Worm (Caenorhabditis elegans) whole organism, young adult: Measurements from ENCODE around the gene Y102A5C.2.
A peak's percentile ranks its signal among the peaks of the same experiment; 100 is the strongest.

Experiments used
- B0019.2 ChIP-seq: fragments of 200-800 bp; sonication (Bioruptor generic); conservative IDR thresholded peaks from 2 replicates; pipeline ENCODE4 v1.3.6; 2022; ENCODE audit warnings: missing genetic modification reagents, missing genetic modification characterization, missing compliant biosample characterization
- B0336.3 ChIP-seq: fragments of 200-800 bp; sonication (Bioruptor generic); IDR thresholded peaks from 2 replicates; pipeline ENCODE4 v1.3.6; 2022; ENCODE audit warnings: missing genetic modification characterization, missing compliant biosample characterization
- C06A6.2 ChIP-seq: fragments of 200-800 bp; sonication (Bioruptor generic); conservative IDR thresholded peaks from 2 replicates; pipeline ENCODE4 v1.3.6; 2022; ENCODE audit warnings: missing genetic modification characterization, missing compliant biosample characterization
- F10E7.11 ChIP-seq: sonication (generic microtip); optimal IDR thresholded peaks from 2 replicates; lab custom pipeline; 2017; ENCODE audit warnings: mild to moderate bottlenecking, missing genetic modification characterization, moderate library complexity, missing compliant biosample characterization
- F23B12.7 ChIP-seq: sonication (generic microtip); optimal IDR thresholded peaks from 2 replicates; lab custom pipeline; 2017; ENCODE audit warnings: missing genetic modification characterization, mild to moderate bottlenecking, missing compliant biosample characterization, antibody characterized with exemption, moderate library complexity; ENCODE audit not compliant: insufficient read depth
- F33H1.4 ChIP-seq: fragments of 200-800 bp; sonication (Bioruptor generic); IDR thresholded peaks from 2 replicates; pipeline ENCODE4 v1.3.6; 2022; ENCODE audit warnings: missing genetic modification reagents, missing genetic modification characterization, missing compliant biosample characterization
- F52B5.7 ChIP-seq: sonication (generic microtip); optimal IDR thresholded peaks from 2 replicates; lab custom pipeline; 2016; ENCODE audit warnings: mild to moderate bottlenecking, missing genetic modification characterization, missing compliant biosample characterization
- K11D2.4 ChIP-seq: fragments of 200-800 bp; sonication (Bioruptor generic); IDR thresholded peaks from 2 replicates; pipeline ENCODE4 v1.3.6; 2022; ENCODE audit warnings: missing genetic modification reagents, missing genetic modification characterization, missing compliant biosample characterization
- Y53F4B.3 ChIP-seq: fragments of 200-800 bp; sonication (Bioruptor generic); IDR thresholded peaks from 2 replicates; pipeline ENCODE4 v1.3.6; 2022; ENCODE audit warnings: missing genetic modification reagents, missing genetic modification characterization, missing compliant biosample characterization
- Y56A3A.18 ChIP-seq: fragments of 200-800 bp; sonication (Bioruptor generic); IDR thresholded peaks from 2 replicates; pipeline ENCODE4 v1.3.6; 2022; ENCODE audit warnings: missing genetic modification reagents, missing genetic modification characterization, missing compliant biosample characterization
- Y95B8A.8 ChIP-seq: fragments of 200-800 bp; sonication (Bioruptor generic); IDR thresholded peaks from 2 replicates; pipeline ENCODE4 v1.3.6; 2022; ENCODE audit warnings: missing genetic modification reagents, missing genetic modification characterization, missing compliant biosample characterization
- atf-7 ChIP-seq: sonication (generic microtip); optimal IDR thresholded peaks from 2 replicates; lab custom pipeline; 2017; ENCODE audit warnings: mild to moderate bottlenecking, missing genetic modification characterization, missing compliant biosample characterization
- athp-1 ChIP-seq: sonication (generic microtip); optimal IDR thresholded peaks from 2 replicates; lab custom pipeline; 2017; ENCODE audit warnings: mild to moderate bottlenecking, missing genetic modification characterization, missing compliant biosample characterization
- bed-1 ChIP-seq: fragments of 200-800 bp; sonication (Bioruptor generic); IDR thresholded peaks from 2 replicates; pipeline ENCODE4 v1.3.6; 2022; ENCODE audit warnings: missing genetic modification reagents, missing genetic modification characterization, missing compliant biosample characterization
- cebp-1 ChIP-seq, 2 experiments: fragments of 200-800 bp in 1 of 2; sonication (Bioruptor generic) in 1 of 2; sonication (generic microtip) in 1 of 2; IDR thresholded peaks in 1 of 2; optimal IDR thresholded peaks in 1 of 2; 2 replicates each; pipeline versions ENCODE4 v1.3.6 to Lab custom; 2017 to 2022; ENCODE audit warnings: missing compliant biosample characterization in 2 of 2, missing genetic modification characterization in 2 of 2, mild to moderate bottlenecking in 1 of 2, missing genetic modification reagents in 1 of 2, moderate library complexity in 1 of 2
- cebp-2 ChIP-seq: fragments of 200-800 bp; sonication (Bioruptor generic); IDR thresholded peaks from 2 replicates; pipeline ENCODE4 v1.3.6; 2022; ENCODE audit warnings: missing genetic modification characterization, missing compliant biosample characterization
- ceh-40 ChIP-seq: fragments of 200-800 bp; sonication (Bioruptor generic); IDR thresholded peaks from 2 replicates; pipeline ENCODE4 v1.3.6; 2022; ENCODE audit warnings: missing genetic modification characterization, missing compliant biosample characterization
- ceh-58 ChIP-seq: fragments of 200-800 bp; sonication (Bioruptor generic); IDR thresholded peaks from 2 replicates; pipeline ENCODE4 v1.3.6; 2022; ENCODE audit warnings: missing genetic modification characterization, missing compliant biosample characterization
- die-1 ChIP-seq: sonication (generic microtip); optimal IDR thresholded peaks from 2 replicates; lab custom pipeline; 2016; ENCODE audit warnings: missing genotype, mild to moderate bottlenecking, missing genetic modification characterization, missing compliant biosample characterization
- dox-1 ChIP-seq: fragments of 200-800 bp; sonication (Bioruptor generic); IDR thresholded peaks from 2 replicates; pipeline ENCODE4 v1.3.6; 2022; ENCODE audit warnings: missing genetic modification reagents, missing genetic modification characterization, missing compliant biosample characterization
- egl-18 ChIP-seq: fragments of 200-800 bp; sonication (Bioruptor generic); IDR thresholded peaks from 2 replicates; pipeline ENCODE4 v1.3.6; 2022; ENCODE audit warnings: missing genetic modification reagents, missing genetic modification characterization, missing compliant biosample characterization
- ets-4 ChIP-seq: fragments of 200-800 bp; sonication (Bioruptor generic); optimal IDR thresholded peaks from 2 replicates; lab custom pipeline; 2018; ENCODE audit warnings: mild to moderate bottlenecking, missing genetic modification characterization, missing compliant biosample characterization
- fkh-3 ChIP-seq: sonication (generic microtip); optimal IDR thresholded peaks from 2 replicates; lab custom pipeline; 2016; ENCODE audit warnings: mild to moderate bottlenecking, missing genetic modification characterization, missing compliant biosample characterization
- hmg-1.2 ChIP-seq: fragments of 200-800 bp; sonication (Bioruptor generic); IDR thresholded peaks from 2 replicates; pipeline ENCODE4 v1.3.6; 2022; ENCODE audit warnings: missing genetic modification reagents, missing genetic modification characterization, missing compliant biosample characterization
- hmg-20 ChIP-seq: fragments of 200-800 bp; sonication (Bioruptor generic); IDR thresholded peaks from 2 replicates; pipeline ENCODE4 v1.3.6; 2022; ENCODE audit warnings: missing genetic modification reagents, missing genetic modification characterization, missing compliant biosample characterization
- let-607 ChIP-seq, 2 experiments: fragments of 200-800 bp in 1 of 2; sonication (Bioruptor generic) in 1 of 2; sonication (generic microtip) in 1 of 2; optimal IDR thresholded peaks; 2 replicates each; lab custom pipeline; 2016 to 2018; ENCODE audit warnings: mild to moderate bottlenecking in 2 of 2, missing compliant biosample characterization in 2 of 2, missing genetic modification characterization in 2 of 2, moderate library complexity in 2 of 2, missing genotype in 1 of 2
- lin-26 ChIP-seq: fragments of 200-800 bp; sonication (Bioruptor generic); IDR thresholded peaks from 2 replicates; pipeline ENCODE4 v1.3.6; 2022; ENCODE audit warnings: missing genetic modification reagents, missing genetic modification characterization, missing compliant biosample characterization
- lin-40 ChIP-seq: sonication (generic microtip); optimal IDR thresholded peaks from 2 replicates; lab custom pipeline; 2016; ENCODE audit warnings: missing genetic modification characterization, mild to moderate bottlenecking, missing compliant biosample characterization, missing genotype, missing genetic modification reagents
- lin-54 ChIP-seq: fragments of 200-800 bp; sonication (Bioruptor generic); optimal IDR thresholded peaks from 2 replicates; lab custom pipeline; 2018; ENCODE audit warnings: mild to moderate bottlenecking, missing genetic modification characterization, missing compliant biosample characterization
- lir-1 ChIP-seq: fragments of 200-800 bp; sonication (Bioruptor generic); conservative IDR thresholded peaks from 2 replicates; pipeline ENCODE4 v1.3.6; 2022; ENCODE audit warnings: missing genetic modification reagents, missing genetic modification characterization, missing compliant biosample characterization
- lsl-1 ChIP-seq: fragments of 200-800 bp; sonication (Bioruptor generic); optimal IDR thresholded peaks from 2 replicates; lab custom pipeline; 2018; ENCODE audit warnings: mild to moderate bottlenecking, missing genetic modification characterization, moderate library complexity, missing compliant biosample characterization
- mes-4 ChIP-seq: sonication (generic microtip); optimal IDR thresholded peaks from 2 replicates; lab custom pipeline; 2016; ENCODE audit warnings: missing genotype, missing genetic modification characterization, missing compliant biosample characterization
- nfya-1 ChIP-seq: sonication (generic microtip); optimal IDR thresholded peaks from 2 replicates; lab custom pipeline; 2017; ENCODE audit warnings: antibody characterized with exemption, missing compliant biosample characterization, missing genetic modification characterization, borderline replicate concordance; ENCODE audit not compliant: insufficient read depth
- nfyb-1 ChIP-seq: fragments of 200-800 bp; sonication (Bioruptor generic); IDR thresholded peaks from 2 replicates; pipeline ENCODE4 v1.3.6; 2022; ENCODE audit warnings: missing genetic modification reagents, missing genetic modification characterization, missing compliant biosample characterization
- nhr-120 ChIP-seq: fragments of 200-800 bp; sonication (Bioruptor generic); IDR thresholded peaks from 2 replicates; pipeline ENCODE4 v1.3.6; 2022; ENCODE audit warnings: missing genetic modification characterization, missing compliant biosample characterization
- nhr-179 ChIP-seq: sonication (generic microtip); optimal IDR thresholded peaks from 2 replicates; lab custom pipeline; 2016; ENCODE audit warnings: mild to moderate bottlenecking, missing genetic modification characterization, missing compliant biosample characterization
- nhr-27 ChIP-seq: fragments of 200-800 bp; sonication (Bioruptor generic); optimal IDR thresholded peaks from 2 replicates; lab custom pipeline; 2018; ENCODE audit warnings: mild to moderate bottlenecking, missing genetic modification characterization, moderate library complexity, missing compliant biosample characterization
- nhr-90 ChIP-seq: sonication (generic microtip); optimal IDR thresholded peaks from 2 replicates; lab custom pipeline; 2016; ENCODE audit warnings: missing genotype, mild to moderate bottlenecking, missing genetic modification characterization, missing compliant biosample characterization
- pha-4 ChIP-seq: fragments of 150-350 bp; sonication (generic microtip); optimal IDR thresholded peaks from 2 replicates; lab custom pipeline; 2014; ENCODE audit warnings: missing biosample characterization, missing genetic modification reagents, missing genetic modification characterization
- rpc-1 ChIP-seq, 2 experiments: fragments of 150-350 bp in 1 of 2; sonication (generic microtip) in 1 of 2; optimal IDR thresholded peaks; 2 replicates each; lab custom pipeline; 2014 to 2018; ENCODE audit warnings: missing biosample characterization in 1 of 2, missing genetic modification characterization in 1 of 2, missing genetic modification reagents in 1 of 2, missing genotype in 1 of 2
- sdz-38 ChIP-seq: sonication (generic microtip); optimal IDR thresholded peaks from 2 replicates; lab custom pipeline; 2016; ENCODE audit warnings: missing genotype, missing genetic modification characterization, missing compliant biosample characterization
- sptf-2 ChIP-seq: fragments of 200-800 bp; sonication (Bioruptor generic); optimal IDR thresholded peaks from 2 replicates; lab custom pipeline; 2018; ENCODE audit warnings: mild to moderate bottlenecking, missing genetic modification characterization, missing compliant biosample characterization
- tbp1 ChIP-seq: fragments of 200-800 bp; sonication (Bioruptor generic); optimal IDR thresholded peaks from 2 replicates; lab custom pipeline; 2018; ENCODE audit warnings: mild to moderate bottlenecking, missing genetic modification characterization, missing compliant biosample characterization
- tlf-1 ChIP-seq: fragments of 200-800 bp; sonication (Bioruptor generic); optimal IDR thresholded peaks from 2 replicates; lab custom pipeline; 2018; ENCODE audit warnings: mild to moderate bottlenecking, missing genetic modification characterization, missing compliant biosample characterization
- unc-130 ChIP-seq: sonication (generic microtip); optimal IDR thresholded peaks from 2 replicates; lab custom pipeline; 2016; ENCODE audit warnings: missing genetic modification reagents, missing genetic modification characterization, missing compliant biosample characterization
- unc-62 ChIP-seq: fragments of 150-350 bp; optimal IDR thresholded peaks from 2 replicates; lab custom pipeline; 2014; ENCODE audit warnings: missing biosample characterization, missing genetic modification reagents, missing genetic modification characterization
- ztf-22 ChIP-seq: fragments of 200-800 bp; sonication (Bioruptor generic); optimal IDR thresholded peaks from 2 replicates; lab custom pipeline; 2018; ENCODE audit warnings: mild to moderate bottlenecking, missing genetic modification characterization, moderate library complexity, missing compliant biosample characterization
- ztf-6 ChIP-seq: fragments of 200-800 bp; sonication (Bioruptor generic); IDR thresholded peaks from 2 replicates; pipeline ENCODE4 v1.3.6; 2022; ENCODE audit warnings: missing genetic modification reagents, missing genetic modification characterization, missing compliant biosample characterization

Gene Y102A5C.2

ce11 chrV:16965655-16966054 is 47.1 kb downstream of the Y102A5C.2 start, which contains the start of gene efl-1 (continued):
- TF ChIP-seq lsl-1 (GFP tag; lab: Kevin White, UChicago) (peak; percentile 57), ztf-22 (GFP tag; lab: Kevin White, UChicago) (no peak), die-1 (tag; lab: Kevin White, UChicago) (no peak), sdz-38 (tag; lab: Kevin White, UChicago) (no peak), Y53F4B.3 (GFP tag; lab: Robert Waterston, UW) (0 out of 2 replicates have a peak, but pooled peaks have one; percentile 38), nhr-27 (tag; lab: Kevin White, UChicago) (no peak), fkh-3 (no peak), rpc-1 (optimal IDR thresholded peaks at IDR 0.05; lab: Kevin White, UChicago) (no peak), rpc-1 (tag; optimal IDR thresholded peaks at IDR 0.05; lab: Kevin White, UChicago) (no peak), nfya-1 (tag; lab: Kevin White, UChicago) (no peak), nhr-90 (tag; lab: Kevin White, UChicago) (no peak), cebp-1 (GFP tag; IDR thresholded peaks at IDR 0.05; lab: Robert Waterston, UW) (peak; percentile 47), cebp-1 (tag; optimal IDR thresholded peaks at IDR 0.05; lab: Kevin White, UChicago) (peak; percentile 89), cebp-2 (GFP tag; lab: Robert Waterston, UW) (0 out of 2 replicates have a peak, but pooled peaks have one; percentile 16), ets-4 (GFP tag; lab: Kevin White, UChicago) (no peak), F10E7.11 (no peak), atf-7 (no peak), lin-26 (no peak), athp-1 (peak; percentile 76), pha-4 (tag; lab: Kevin White, UChicago) (peak; percentile 82), unc-62 (no peak), dox-1 (peak; percentile 85), nhr-120 (GFP tag; lab: Robert Waterston, UW) (no peak), bed-1 (no peak), lin-54 (GFP tag; lab: Kevin White, UChicago) (peak; percentile 97), F33H1.4 (0 out of 2 replicates have a peak, but pooled peaks have one; percentile 35), C06A6.2 (0 out of 2 replicates have a peak, but pooled peaks have one; percentile 17), B0336.3 (peak; percentile 67; the same call in 1 of the 2 replicates), F52B5.7 (tag; lab: Kevin White, UChicago) (no peak), let-607 (tag; optimal IDR thresholded peaks at IDR 0.05; lab: Kevin White, UChicago) (peak in 1 of 2 experiments; percentile 22), ceh-58 (GFP tag; lab: Robert Waterston, UW) (no peak), ceh-40 (no peak), lin-40 (tag; lab: Kevin White, UChicago) (peak; percentile 87), Y95B8A.8 (GFP tag; lab: Robert Waterston, UW) (0 out of 2 replicates have a peak, but pooled peaks have one; percentile 71), B0019.2 (GFP tag; lab: Robert Waterston, UW) (no peak), hmg-20 (no peak), unc-130 (GFP tag; lab: Kevin White, UChicago) (no peak), hmg-1.2 (peak; percentile 99), egl-18 (GFP tag; lab: Robert Waterston, UW) (no peak), tlf-1 (GFP tag; lab: Kevin White, UChicago) (peak; percentile 59), lir-1 (GFP tag; lab: Robert Waterston, UW) (peak; percentile 43; the same call in 1 of the 2 replicates), sptf-2 (GFP tag; lab: Kevin White, UChicago) (no peak), ztf-6 (GFP tag; lab: Robert Waterston, UW) (no peak), F23B12.7 (tag; lab: Kevin White, UChicago) (peak; percentile 11), K11D2.4 (GFP tag; lab: Robert Waterston, UW) (no peak), Y56A3A.18 (GFP tag; lab: Robert Waterston, UW) (peak; percentile 72; the same call in 1 of the 2 replicates), nfyb-1 (GFP tag; lab: Robert Waterston, UW) (peak; percentile 84), nhr-179 (no peak), mes-4 (tag; lab: Kevin White, UChicago) (no peak), tbp1 (peak; percentile 68)
